Worm (Caenorhabditis elegans) whole organism, dauer: ENCODE measurements around the gene laf-1.

Experiments used
- unc-62 ChIP-seq: sonication (generic microtip); optimal IDR thresholded peaks from 2 replicates; lab custom pipeline; 2017; ENCODE audit warnings: missing biosample characterization, missing genetic modification reagents, missing genetic modification characterization

laf-1 gene

ce11 chrIII:2785840-2786239, 7.0 kb upstream of the laf-1 start, which contains the start of gene Y71H2AM.20:
Y71H2AM.20 (minus strand) TSS chrIII:2785948.
- no peak for TF ChIP-seq unc-62 (GFP tag; lab: Kevin White, UChicago)

- TF ChIP-seq unc-62 (GFP tag; lab: Kevin White, UChicago): no peak
Measured at ce11 chrIII:2781833-2782232, 3.0 kb upstream of the laf-1 start.

ce11 chrIII:2780793-2781192, 1.9 kb upstream of the laf-1 start, which contains the start of gene Y71H2AM.6:
Y71H2AM.6 (plus strand) TSS chrIII:2781056.
- TF ChIP-seq unc-62 (GFP tag; lab: Kevin White, UChicago): no peak

- no peak for TF ChIP-seq unc-62 (GFP tag; lab: Kevin White, UChicago)
Measured at ce11 chrIII:2780283-2780682, 1.4 kb upstream of the laf-1 start.

ce11 chrIII:2770752-2771151, 8.1 kb downstream of the laf-1 start:
- TF ChIP-seq unc-62 (GFP tag; lab: Kevin White, UChicago): no peak

- no peak for TF ChIP-seq unc-62 (GFP tag; lab: Kevin White, UChicago)
Measured at ce11 chrIII:2769078-2769477, 9.8 kb downstream of the laf-1 start.

ce11 chrIII:2768635-2769034, 10.2 kb downstream of the laf-1 start, which contains the start of gene swsn-3:
swsn-3 (minus strand) TSS chrIII:2768679.
- no peak for TF ChIP-seq unc-62 (GFP tag; lab: Kevin White, UChicago)

ce11 chrIII:2760726-2761125, 18.1 kb downstream of the laf-1 start, which contains the start of gene pho-9:
pho-9 (minus strand) TSS chrIII:2760816.
- no peak for TF ChIP-seq unc-62 (GFP tag; lab: Kevin White, UChicago)

ce11 chrIII:2759308-2759707, 19.5 kb downstream of the laf-1 start:
- TF ChIP-seq unc-62 (GFP tag; lab: Kevin White, UChicago): no peak

- no peak for TF ChIP-seq unc-62 (GFP tag; lab: Kevin White, UChicago)
Measured at ce11 chrIII:2758092-2758491, 20.8 kb downstream of the laf-1 start.

- TF ChIP-seq unc-62 (GFP tag; lab: Kevin White, UChicago): no peak
Measured at ce11 chrIII:2757478-2757877, 21.4 kb downstream of the laf-1 start.

- no peak for TF ChIP-seq unc-62 (GFP tag; lab: Kevin White, UChicago)
Measured at ce11 chrIII:2756260-2756659, 22.6 kb downstream of the laf-1 start, which contains the start of gene gldi-9. gldi-9 (minus strand) TSS chrIII:2756360.

ce11 chrIII:2746553-2746952, 32.3 kb downstream of the laf-1 start, which contains the start of gene Y71H2AM.14:
Y71H2AM.14 (minus strand) TSS chrIII:2746653.
- TF ChIP-seq unc-62 (GFP tag; lab: Kevin White, UChicago): no peak

- no peak for TF ChIP-seq unc-62 (GFP tag; lab: Kevin White, UChicago)
Measured at ce11 chrIII:2739469-2739868, 39.4 kb downstream of the laf-1 start, which contains the start of gene cest-25. cest-25 (minus strand) TSS chrIII:2739531.

- no peak for TF ChIP-seq unc-62 (GFP tag; lab: Kevin White, UChicago)
Measured at ce11 chrIII:2733606-2734183, 45.2 kb downstream of the laf-1 start, which contains the start of gene Y71H2AM.12. Y71H2AM.12 (minus strand) TSS chrIII:2734091.

- no peak for TF ChIP-seq unc-62 (GFP tag; lab: Kevin White, UChicago)
Measured at ce11 chrIII:2725221-2726203, 53.3 kb downstream of the laf-1 start, which contains the start of gene cosa-1. cosa-1 (plus strand) TSS chrIII:2726116.
